Worm (Caenorhabditis elegans) whole organism, midembryonic: ENCODE results near the gene sri-65.
A peak's percentile ranks its signal among the peaks of the same experiment; 100 is the strongest.

Experiments used
- T22C8.4 ChIP-seq: fragments of 200-800 bp; sonication (Bioruptor generic); IDR thresholded peaks from 2 replicates; pipeline ENCODE4 v1.3.6; 2022; ENCODE audit warnings: missing genetic modification characterization, missing compliant biosample characterization
- cog-1 ChIP-seq: sonication (generic microtip); optimal IDR thresholded peaks from 2 replicates; lab custom pipeline; 2016; ENCODE audit warnings: missing genetic modification characterization, missing compliant biosample characterization
- flt-1 ChIP-seq: fragments of 200-800 bp; sonication (Bioruptor generic); IDR thresholded peaks from 2 replicates; pipeline ENCODE4 v1.3.6; 2022; ENCODE audit warnings: missing genetic modification characterization, missing compliant biosample characterization
- med-1 ChIP-seq: sonication (generic microtip); optimal IDR thresholded peaks from 2 replicates; lab custom pipeline; 2017; ENCODE audit warnings: missing genetic modification characterization, mild to moderate bottlenecking, missing compliant biosample characterization, antibody characterized with exemption, missing genetic modification reagents; ENCODE audit not compliant: insufficient read depth
- ref-1 ChIP-seq: fragments of 200-800 bp; sonication (Bioruptor generic); conservative IDR thresholded peaks from 2 replicates; pipeline ENCODE4 v1.3.6; 2022; ENCODE audit warnings: missing genetic modification reagents, missing genetic modification characterization, missing compliant biosample characterization
- tab-1 ChIP-seq: fragments of 200-800 bp; sonication (Bioruptor generic); IDR thresholded peaks from 2 replicates; pipeline ENCODE4 v1.3.6; 2022; ENCODE audit warnings: missing genetic modification characterization, missing compliant biosample characterization
- ztf-23 ChIP-seq: fragments of 200-800 bp; sonication (Bioruptor generic); IDR thresholded peaks from 2 replicates; pipeline ENCODE4 v1.3.6; 2022; ENCODE audit warnings: missing genetic modification reagents, missing genetic modification characterization, missing compliant biosample characterization

- TF ChIP-seq ztf-23 (GFP tag; lab: Robert Waterston, UW) (no peak), flt-1 (GFP tag; lab: Robert Waterston, UW) (no peak), T22C8.4 (GFP tag; lab: Robert Waterston, UW) (peak; percentile 53; the same call in 1 of the 2 replicates), cog-1 (tag; lab: Kevin White, UChicago) (no peak), med-1 (GFP tag; lab: Kevin White, UChicago) (no peak), ref-1 (GFP tag; lab: Robert Waterston, UW) (no peak), tab-1 (GFP tag; lab: Robert Waterston, UW) (no peak)
Measured at ce11 chrV:16368143-16368542, 20.0 kb downstream of the sri-65 start.
